Fruit fly (Drosophila melanogaster) whole organism: ENCODE results near the gene bero.

Experiments used
- pan ChIP-seq: fragments of >200 bp; optimal IDR thresholded peaks from 2 replicates; lab custom pipeline; 2017
- psq ChIP-seq: fragments of >200 bp; optimal IDR thresholded peaks from 2 replicates; lab custom pipeline; 2017
- usp ChIP-seq: fragments of >200 bp; optimal IDR thresholded peaks from 2 replicates; lab custom pipeline; 2017; ENCODE audit warnings: missing biosample characterization, missing genetic modification characterization, mixed read lengths

dm6 chr2L:20880476-20880875 lies 22.0 kb downstream of the bero start:
- no peak for TF ChIP-seq usp (GFP tag; lab: Kevin White, UChicago)
- no peak for TF ChIP-seq pan (lab: Kevin White, UChicago)
- no peak for TF ChIP-seq psq (lab: Kevin White, UChicago)
